Fruit fly (Drosophila melanogaster): Measurements from ENCODE around the gene mRpL12.

The mRpL12 gene

DNA sequence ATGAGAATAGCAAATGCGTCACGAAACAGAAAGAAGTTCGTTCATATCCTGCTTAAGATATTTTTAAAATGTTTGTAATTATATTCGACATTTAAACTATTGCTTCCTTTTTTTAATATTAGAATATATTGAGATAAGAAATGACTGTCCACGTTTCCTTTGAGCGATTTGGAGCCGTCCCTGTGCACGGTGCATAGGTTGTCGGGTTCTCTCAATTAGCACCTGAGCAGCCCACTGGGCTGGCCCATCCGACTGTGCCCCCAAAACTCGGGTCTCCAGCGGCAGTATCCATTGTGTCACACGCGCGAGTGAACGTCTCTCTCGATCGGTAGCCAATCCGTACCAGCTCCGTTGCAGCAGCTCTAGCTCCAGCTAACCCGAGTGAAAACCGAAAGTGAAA is 2.0 kb downstream of the mRpL12 start, which contains the start of gene CG13313:
Gene CG13313, plus strand, starts transcription at position 301 of the 400 bp plus-strand sequence.
- no peak for TF ChIP-seq achi (GFP tag; optimal IDR thresholded peaks at IDR 0.05)
- TF ChIP-seq Hr39 (GFP tag; optimal IDR thresholded peaks at IDR 0.05) = no peak
- TF ChIP-seq Ets96B (tag; optimal IDR thresholded peaks at IDR 0.05) = no peak
- TF ChIP-seq CG10631 (GFP tag; optimal IDR thresholded peaks at IDR 0.05) = no peak
- TF ChIP-seq Eip93F (GFP tag; optimal IDR thresholded peaks at IDR 0.05) = no peak
- TF ChIP-seq Blimp-1 (GFP tag; optimal IDR thresholded peaks at IDR 0.05) = no peak
- TF ChIP-seq CG34406 (GFP tag; optimal IDR thresholded peaks at IDR 0.05) = no peak

DNA sequence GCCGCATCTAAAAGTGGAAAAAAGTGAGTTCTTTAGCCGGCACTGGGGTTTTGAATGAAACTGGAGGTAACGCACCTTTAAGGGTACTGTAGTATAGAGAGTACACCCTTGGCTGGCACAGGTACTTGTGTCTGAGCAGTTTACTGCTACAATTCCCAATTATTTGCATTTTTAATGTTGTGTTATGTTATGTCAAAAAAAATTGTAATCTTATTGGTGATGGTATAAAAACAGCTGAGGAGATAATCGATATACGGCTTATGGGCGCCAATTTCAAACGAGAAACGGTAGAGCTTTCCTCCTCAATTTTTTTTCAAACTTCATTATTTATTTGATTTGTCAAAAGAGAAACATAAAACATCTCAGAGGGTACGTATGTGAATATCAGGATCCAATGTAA is 7.9 kb downstream of the mRpL12 start, which contains the start of gene ValRS-m:
Gene ValRS-m, minus strand, starts transcription at position 312 of the 400 bp plus-strand sequence.
- no peak for TF ChIP-seq CG32006 (GFP tag; optimal IDR thresholded peaks at IDR 0.05)
- TF ChIP-seq CG6808 (GFP tag; optimal IDR thresholded peaks at IDR 0.05) = no peak
- no peak for TF ChIP-seq CG10631 (GFP tag; optimal IDR thresholded peaks at IDR 0.05)
- no peak for TF ChIP-seq CG7368 (GFP tag; optimal IDR thresholded peaks at IDR 0.05)
- no peak for TF ChIP-seq Hr4 (GFP tag; optimal IDR thresholded peaks at IDR 0.05)
- no peak for TF ChIP-seq achi (GFP tag; optimal IDR thresholded peaks at IDR 0.05)
- no peak for TF ChIP-seq Sox15 (GFP tag; optimal IDR thresholded peaks at IDR 0.05)
- TF ChIP-seq CG6163 (GFP tag; IDR thresholded peaks at IDR 0.05) = no peak

DNA sequence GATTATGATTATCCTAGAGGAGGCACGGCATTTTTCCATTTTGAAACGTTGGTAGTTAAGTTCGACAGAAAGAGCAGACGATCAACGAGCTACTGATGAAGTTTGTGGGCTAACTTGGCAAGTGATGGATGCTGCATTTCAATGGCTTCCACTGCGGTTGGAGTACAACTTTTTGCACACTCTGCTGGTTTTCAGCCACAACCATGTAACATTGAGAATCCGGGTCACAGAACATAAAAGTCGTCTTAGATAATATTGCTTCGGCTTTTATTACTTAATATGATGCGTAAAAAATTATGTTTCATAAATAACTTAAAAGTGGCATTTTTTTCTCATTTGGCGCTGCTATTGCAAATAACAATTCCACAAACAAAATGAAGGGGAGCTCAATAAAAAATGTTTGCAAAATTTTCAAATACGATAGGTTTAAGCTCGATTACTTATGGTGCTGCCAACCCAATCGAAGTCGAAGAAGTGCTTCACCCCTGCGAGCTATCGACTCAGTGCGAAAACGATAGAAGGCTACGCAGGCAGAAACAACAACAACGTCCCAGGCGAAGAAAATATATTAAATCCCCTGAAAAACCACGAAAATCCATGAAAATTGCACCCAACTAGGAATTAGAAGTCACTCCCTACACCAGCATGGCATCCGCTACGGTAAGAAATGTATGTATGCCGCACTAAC is 9.9 kb downstream of the mRpL12 start, which contains the start of the genes CG5653 and CG5021:
Gene CG5653, minus strand, starts transcription at position 51 of the 688 bp plus-strand sequence.
Gene CG5021, plus strand, starts transcription at position 506 of the 688 bp plus-strand sequence.
- TF ChIP-seq CG32006 (GFP tag; optimal IDR thresholded peaks at IDR 0.05) (no peak), cyc (GFP tag; optimal IDR thresholded peaks at IDR 0.05) (no peak), esn (GFP tag; optimal IDR thresholded peaks at IDR 0.05) (no peak), CG11294 (GFP tag; IDR thresholded peaks at IDR 0.05) (no peak), CG34406 (GFP tag; optimal IDR thresholded peaks at IDR 0.05) (no peak), dac (GFP tag; optimal IDR thresholded peaks at IDR 0.05) (no peak), topi (GFP tag; optimal IDR thresholded peaks at IDR 0.05) (no peak), Ets96B (tag; optimal IDR thresholded peaks at IDR 0.05) (no peak), spab (GFP tag; optimal IDR thresholded peaks at IDR 0.05) (no peak), Hr38 (GFP tag; optimal IDR thresholded peaks at IDR 0.05) (no peak)

DNA sequence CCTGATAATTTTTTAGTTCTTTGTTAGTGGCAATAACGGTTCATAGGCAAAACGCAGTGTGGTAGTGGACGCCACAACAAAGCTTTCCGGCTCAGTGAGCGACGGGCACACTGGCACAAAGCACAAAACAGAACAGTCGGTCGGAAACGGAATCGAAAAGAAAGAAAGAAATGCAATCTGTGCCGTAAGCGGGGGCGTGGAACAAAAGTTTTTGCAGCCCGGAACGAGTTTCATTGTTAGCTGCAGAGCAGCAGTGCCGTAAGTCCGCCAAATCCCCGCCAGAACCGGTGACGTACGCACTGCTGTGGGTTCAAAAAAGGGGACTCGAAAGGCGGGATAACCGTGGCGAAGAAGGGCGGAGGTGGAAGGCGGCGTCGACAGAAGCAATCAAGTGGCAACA is 11.8 kb downstream of the mRpL12 start, which contains the start of gene CG5026:
Gene CG5026, plus strand, starts transcription at position 92 of the 400 bp plus-strand sequence.
- TF ChIP-seq esn (GFP tag; optimal IDR thresholded peaks at IDR 0.05) = peak; percentile 44
- peak; percentile 97 for TF ChIP-seq Sox14 (GFP tag; optimal IDR thresholded peaks at IDR 0.05)
- peak; percentile 53 for TF ChIP-seq CG6854 (GFP tag; optimal IDR thresholded peaks at IDR 0.05)
- TF ChIP-seq fd59A (GFP tag; optimal IDR thresholded peaks at IDR 0.05) = no peak
- TF ChIP-seq CG10631 (GFP tag; optimal IDR thresholded peaks at IDR 0.05) = no peak

DNA sequence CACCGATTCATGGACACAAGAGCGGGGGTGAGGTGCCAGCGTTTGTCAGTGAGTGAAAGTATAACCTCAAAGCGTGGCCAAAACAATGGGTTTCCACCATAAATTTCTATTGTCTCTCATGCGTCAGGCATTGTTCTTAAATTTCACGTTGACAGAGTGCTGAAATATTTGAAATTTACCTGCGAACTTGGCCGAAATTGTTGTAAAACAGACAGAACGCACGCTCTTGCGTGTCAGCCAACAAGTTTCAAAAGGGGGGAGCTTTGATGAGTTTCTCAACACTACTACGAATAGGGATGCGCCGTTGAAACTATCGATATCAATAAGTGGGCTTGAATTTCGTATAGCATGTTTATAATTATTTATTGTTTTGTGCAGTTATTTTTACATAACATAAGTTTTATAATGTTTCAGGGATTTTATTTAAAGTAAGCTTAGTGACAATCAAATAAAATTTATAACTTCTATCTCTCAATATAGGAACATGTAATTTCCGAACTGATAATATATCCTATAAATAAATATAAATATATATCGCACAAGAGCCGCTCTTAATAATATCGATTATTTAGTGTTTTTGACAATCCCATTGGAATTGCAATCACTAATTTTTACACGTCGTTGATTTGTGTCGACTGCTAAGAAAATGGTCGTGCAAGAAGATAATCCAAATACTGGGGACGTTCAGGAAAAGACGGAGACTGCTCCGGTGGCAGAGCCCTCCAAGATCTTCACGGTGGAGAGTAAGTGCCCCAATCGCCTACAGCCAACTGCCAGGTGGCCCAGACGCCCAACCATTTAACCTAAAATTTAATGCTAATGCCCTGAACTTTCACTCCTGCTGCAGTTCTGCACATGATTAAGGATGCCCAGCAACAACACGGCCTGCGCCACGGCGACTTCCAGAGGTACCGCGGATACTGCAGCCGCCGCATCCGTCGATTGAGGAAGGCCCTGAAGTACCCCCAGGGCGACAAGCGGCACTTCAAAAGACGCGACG is 18.2 kb downstream of the mRpL12 start, which contains the start of the genes pix and Srp68:
Gene pix, minus strand, starts transcription at position 288 of the 1,000 bp plus-strand sequence.
Gene Srp68, plus strand, starts transcription at position 569 of the 1,000 bp plus-strand sequence.
- TF ChIP-seq CG6276 (GFP tag; optimal IDR thresholded peaks at IDR 0.05) (no peak), lz (GFP tag; optimal IDR thresholded peaks at IDR 0.05) (peak; percentile 78), CG8319 (GFP tag; optimal IDR thresholded peaks at IDR 0.05) (no peak), CG3032 (tag; optimal IDR thresholded peaks at IDR 0.05) (peak; percentile 69), achi (GFP tag; optimal IDR thresholded peaks at IDR 0.05) (peak; percentile 66), CG3919 (GFP tag; optimal IDR thresholded peaks at IDR 0.05) (no peak), spab (GFP tag; optimal IDR thresholded peaks at IDR 0.05) (no peak), CG7368 (GFP tag; optimal IDR thresholded peaks at IDR 0.05) (no peak), Smox (GFP tag; optimal IDR thresholded peaks at IDR 0.05) (no peak), CG31627 (GFP tag; optimal IDR thresholded peaks at IDR 0.05) (peak; percentile 70), CG6854 (GFP tag; optimal IDR thresholded peaks at IDR 0.05) (peak; percentile 18), Gug (GFP tag; IDR thresholded peaks at IDR 0.05) (0 out of 2 replicates have a peak, but pooled peaks have one; percentile 21), CG32006 (GFP tag; optimal IDR thresholded peaks at IDR 0.05) (no peak), Sox102F (GFP tag; optimal IDR thresholded peaks at IDR 0.05) (no peak), pdm3 (GFP tag; optimal IDR thresholded peaks at IDR 0.05) (no peak), dsx (GFP tag; optimal IDR thresholded peaks at IDR 0.05; ENCODE audit: poor library complexity, severe bottlenecking) (no peak), fkh (GFP tag; optimal IDR thresholded peaks at IDR 0.05) (no peak), acj6 (GFP tag; optimal IDR thresholded peaks at IDR 0.05) (no peak), svp (GFP tag) (peak; percentile 90), salr (GFP tag; optimal IDR thresholded peaks at IDR 0.05) (no peak), CG4318 (GFP tag; optimal IDR thresholded peaks at IDR 0.05) (no peak)
